Worm (Caenorhabditis elegans) whole organism, mixed stage, embryonic: ENCODE results near the gene K09H11.6.

Experiments
- M03D4.4 ChIP-seq: sonication (generic microtip); optimal IDR thresholded peaks from 2 replicates; lab custom pipeline; 2017; ENCODE audit warnings: mild to moderate bottlenecking, missing genetic modification characterization, missing compliant biosample characterization
- bed-3 ChIP-seq: fragments of 200-800 bp; sonication (Bioruptor generic); optimal IDR thresholded peaks from 3 replicates; lab custom pipeline; 2018; ENCODE audit warnings: mild to moderate bottlenecking, missing genetic modification characterization, moderate library complexity, missing compliant biosample characterization
- blmp-1 ChIP-seq: fragments of 150-350 bp; optimal IDR thresholded peaks from 2 replicates; lab custom pipeline; 2014; ENCODE audit warnings: missing biosample characterization, missing genetic modification characterization
- ceh-83 ChIP-seq: fragments of 200-800 bp; sonication (Bioruptor generic); optimal IDR thresholded peaks from 2 replicates; lab custom pipeline; 2018; ENCODE audit warnings: mild to moderate bottlenecking, missing genetic modification characterization, missing compliant biosample characterization
- cnd-1 ChIP-seq: fragments of 200-800 bp; sonication (Bioruptor generic); optimal IDR thresholded peaks from 2 replicates; lab custom pipeline; 2018; ENCODE audit warnings: mild to moderate bottlenecking, missing genetic modification characterization, missing compliant biosample characterization
- drap-1 ChIP-seq: fragments of 200-800 bp; sonication (Bioruptor generic); optimal IDR thresholded peaks from 3 replicates; lab custom pipeline; 2018; ENCODE audit warnings: mild to moderate bottlenecking, missing genetic modification characterization, missing compliant biosample characterization
- elt-1 ChIP-seq: sonication (generic microtip); optimal IDR thresholded peaks from 2 replicates; lab custom pipeline; 2017; ENCODE audit warnings: missing genetic modification characterization, mild to moderate bottlenecking, missing compliant biosample characterization, antibody characterized with exemption, moderate library complexity, borderline replicate concordance; ENCODE audit not compliant: insufficient read depth
- elt-3 ChIP-seq: fragments of 150-350 bp; optimal IDR thresholded peaks from 2 replicates; lab custom pipeline; 2014; ENCODE audit warnings: missing biosample characterization, missing genetic modification characterization
- flh-1 ChIP-seq: fragments of 200-800 bp; sonication (Bioruptor generic); optimal IDR thresholded peaks from 2 replicates; lab custom pipeline; 2018; ENCODE audit warnings: mild to moderate bottlenecking, missing genetic modification characterization, moderate library complexity, missing compliant biosample characterization
- ham-2 ChIP-seq: fragments of 200-800 bp; sonication (Bioruptor generic); optimal IDR thresholded peaks from 2 replicates; lab custom pipeline; 2018; ENCODE audit warnings: mild to moderate bottlenecking, missing genetic modification characterization, missing compliant biosample characterization
- hlh-1 ChIP-seq: fragments of 150-350 bp; optimal IDR thresholded peaks from 2 replicates; lab custom pipeline; 2014; ENCODE audit warnings: missing biosample characterization, missing genetic modification reagents, missing genetic modification characterization
- lin-13 ChIP-seq: fragments of 150-350 bp; optimal IDR thresholded peaks from 2 replicates; lab custom pipeline; 2014; ENCODE audit warnings: missing biosample characterization, missing genetic modification characterization
- lin-32 ChIP-seq: fragments of 200-800 bp; sonication (Bioruptor generic); optimal IDR thresholded peaks from 2 replicates; lab custom pipeline; 2018; ENCODE audit warnings: mild to moderate bottlenecking, missing genetic modification characterization, missing compliant biosample characterization
- lsy-2 ChIP-seq: fragments of 150-350 bp; optimal IDR thresholded peaks from 2 replicates; lab custom pipeline; 2014; ENCODE audit warnings: missing biosample characterization, missing genetic modification characterization
- mab-5 ChIP-seq: fragments of 150-350 bp; optimal IDR thresholded peaks from 2 replicates; lab custom pipeline; 2014; ENCODE audit warnings: missing biosample characterization, missing genetic modification characterization
- mep-1 ChIP-seq: fragments of 150-350 bp; optimal IDR thresholded peaks from 2 replicates; lab custom pipeline; 2017; ENCODE audit warnings: missing biosample characterization, missing genetic modification reagents, missing genetic modification characterization, inconsistent platforms
- nhr-2 ChIP-seq: fragments of 150-350 bp; optimal IDR thresholded peaks from 2 replicates; lab custom pipeline; 2014; ENCODE audit warnings: missing biosample characterization, missing genetic modification characterization
- nhr-28 ChIP-seq: fragments of 150-350 bp; optimal IDR thresholded peaks from 2 replicates; lab custom pipeline; 2014; ENCODE audit warnings: missing biosample characterization, missing genetic modification characterization
- nhr-76 ChIP-seq: sonication (generic microtip); optimal IDR thresholded peaks from 2 replicates; lab custom pipeline; 2017; ENCODE audit warnings: missing biosample characterization, missing genetic modification characterization
- pha-4 ChIP-seq: fragments of 150-350 bp; optimal IDR thresholded peaks from 2 replicates; lab custom pipeline; 2018; ENCODE audit warnings: missing biosample characterization, missing genetic modification reagents, missing genetic modification characterization
- sem-2 ChIP-seq: fragments of 200-800 bp; sonication (Bioruptor generic); optimal IDR thresholded peaks from 2 replicates; lab custom pipeline; 2018; ENCODE audit warnings: mild to moderate bottlenecking, missing genetic modification characterization, missing compliant biosample characterization
- snpc-4 ChIP-seq: fragments of 150-350 bp; optimal IDR thresholded peaks from 2 replicates; lab custom pipeline; 2014; ENCODE audit warnings: missing biosample characterization, missing genetic modification characterization
- sptf-1 ChIP-seq: sonication (generic microtip); optimal IDR thresholded peaks from 2 replicates; lab custom pipeline; 2017; ENCODE audit warnings: mild to moderate bottlenecking, missing genetic modification characterization, moderate library complexity, missing compliant biosample characterization
- tbx-8 ChIP-seq: fragments of 200-800 bp; sonication (Bioruptor generic); optimal IDR thresholded peaks from 2 replicates; lab custom pipeline; 2018; ENCODE audit warnings: mild to moderate bottlenecking, missing genetic modification characterization, moderate library complexity, missing compliant biosample characterization
- unc-120 ChIP-seq: sonication (generic microtip); optimal IDR thresholded peaks from 2 replicates; lab custom pipeline; 2017; ENCODE audit warnings: missing genetic modification characterization, missing compliant biosample characterization; ENCODE audit not compliant: poor library complexity, severe bottlenecking
- unc-39 ChIP-seq: fragments of 150-350 bp; optimal IDR thresholded peaks from 2 replicates; lab custom pipeline; 2014; ENCODE audit warnings: missing biosample characterization, missing genetic modification characterization
- ztf-11 ChIP-seq: fragments of 150-350 bp; optimal IDR thresholded peaks from 2 replicates; lab custom pipeline; 2014; ENCODE audit warnings: missing biosample characterization, missing genetic modification characterization

K09H11.6 gene

ce11 chrV:5776941-5777340 lies 41.0 kb upstream of the K09H11.6 start, which contains the start of gene F44E7.4:
Gene F44E7.4 (minus strand): TSS chrV:5776953.
- peak; percentile 43 for TF ChIP-seq lsy-2 (tag; lab: Kevin White, UChicago)
- TF ChIP-seq lin-13 (tag; lab: Kevin White, UChicago) = peak; percentile 18
- peak; percentile 7 for TF ChIP-seq unc-120 (tag; lab: Kevin White, UChicago)
- peak; percentile 61 for TF ChIP-seq mep-1

- TF ChIP-seq ztf-11 (tag; lab: Kevin White, UChicago) = no peak
- no peak for TF ChIP-seq hlh-1 (tag; lab: Kevin White, UChicago)
- no peak for TF ChIP-seq ceh-83
- TF ChIP-seq blmp-1 (tag; lab: Kevin White, UChicago) = no peak
- TF ChIP-seq unc-39 (tag; lab: Kevin White, UChicago) = no peak
- no peak for TF ChIP-seq elt-1 (tag; lab: Kevin White, UChicago)
- TF ChIP-seq flh-1 (GFP tag; lab: Kevin White, UChicago) = no peak
- no peak for TF ChIP-seq sem-2 (GFP tag; lab: Kevin White, UChicago)
- no peak for TF ChIP-seq lin-13 (tag; lab: Kevin White, UChicago)
- TF ChIP-seq sptf-1 (tag; lab: Kevin White, UChicago) = no peak
- no peak for TF ChIP-seq mab-5 (tag; lab: Kevin White, UChicago)
- no peak for TF ChIP-seq pha-4
These were observed 38.2 kb upstream of the K09H11.6 start for ce11 chrV:5774137-5774536.

- TF ChIP-seq snpc-4 (tag; lab: Kevin White, UChicago) (no peak), nhr-2 (no peak), flh-1 (GFP tag; lab: Kevin White, UChicago) (no peak)
These were observed 36.5 kb upstream of the K09H11.6 start for ce11 chrV:5772503-5772902.

- TF ChIP-seq M03D4.4 = no peak
- TF ChIP-seq lsy-2 (tag; lab: Kevin White, UChicago) = no peak
- TF ChIP-seq elt-1 (tag; lab: Kevin White, UChicago) = no peak
- TF ChIP-seq nhr-28 (tag; lab: Kevin White, UChicago) = no peak
These were observed 35.7 kb upstream of the K09H11.6 start, which contains the start of gene F44E7.3 for ce11 chrV:5771627-5772026. Gene F44E7.3 (plus strand): TSS chrV:5771945.

- no peak for TF ChIP-seq nhr-76 (tag; lab: Kevin White, UChicago)
- no peak for TF ChIP-seq lsy-2 (tag; lab: Kevin White, UChicago)
- TF ChIP-seq mep-1 = no peak
These were observed 34.0 kb upstream of the K09H11.6 start for ce11 chrV:5769999-5770398.

- TF ChIP-seq flh-1 (GFP tag; lab: Kevin White, UChicago) = no peak
- no peak for TF ChIP-seq cnd-1
- no peak for TF ChIP-seq ham-2 (GFP tag; lab: Kevin White, UChicago)
- no peak for TF ChIP-seq tbx-8 (GFP tag; lab: Kevin White, UChicago)
- no peak for TF ChIP-seq drap-1 (GFP tag; lab: Kevin White, UChicago)
- no peak for TF ChIP-seq elt-3 (tag; lab: Kevin White, UChicago)
- no peak for TF ChIP-seq blmp-1 (tag; lab: Kevin White, UChicago)
- no peak for TF ChIP-seq bed-3
- TF ChIP-seq ztf-11 (tag; lab: Kevin White, UChicago) = no peak
- no peak for TF ChIP-seq M03D4.4
- no peak for TF ChIP-seq nhr-28 (tag; lab: Kevin White, UChicago)
These were observed 33.5 kb upstream of the K09H11.6 start for ce11 chrV:5769500-5769899.

- no peak for TF ChIP-seq lin-13 (tag; lab: Kevin White, UChicago)
- no peak for TF ChIP-seq nhr-2
- TF ChIP-seq sem-2 (GFP tag; lab: Kevin White, UChicago) = no peak
- no peak for TF ChIP-seq tbx-8 (GFP tag; lab: Kevin White, UChicago)
- no peak for TF ChIP-seq nhr-76 (tag; lab: Kevin White, UChicago)
- TF ChIP-seq snpc-4 (tag; lab: Kevin White, UChicago) = no peak
- no peak for TF ChIP-seq hlh-1 (tag; lab: Kevin White, UChicago)
- TF ChIP-seq lin-32 = no peak
- TF ChIP-seq bed-3 = no peak
- TF ChIP-seq sptf-1 (tag; lab: Kevin White, UChicago) = no peak
- TF ChIP-seq cnd-1 = no peak
- TF ChIP-seq ceh-83 = no peak
These were observed 32.3 kb upstream of the K09H11.6 start for ce11 chrV:5768292-5768695.
